Fruit fly (Drosophila melanogaster) whole organism, embryonic: ENCODE results near the gene RluA-1.

ENCODE experiments used
- BtbVII ChIP-seq: fragments of 200-800 bp; sonication (Bioruptor generic); optimal IDR thresholded peaks from 3 replicates; lab custom pipeline; 2017; ENCODE audit warnings: missing biosample characterization, mild to moderate bottlenecking, missing genetic modification characterization
- CG11695 ChIP-seq: fragments of 200-800 bp; sonication (Bioruptor generic); IDR thresholded peaks from 3 replicates; pipeline ENCODE4 v1.3.6; 2022; ENCODE audit warnings: missing biosample characterization, missing genetic modification characterization
- CG1233 ChIP-seq: fragments of 200-800 bp; sonication (Bioruptor generic); optimal IDR thresholded peaks from 4 replicates; lab custom pipeline; 2018; ENCODE audit warnings: missing biosample characterization, mild to moderate bottlenecking, missing genetic modification characterization
- CG13296 ChIP-seq: fragments of 200-800 bp; sonication (Bioruptor generic); optimal IDR thresholded peaks from 3 replicates; lab custom pipeline; 2018; ENCODE audit warnings: missing biosample characterization, mild to moderate bottlenecking, missing genetic modification characterization
- CG14710 ChIP-seq: fragments of 200-800 bp; sonication (Bioruptor generic); optimal IDR thresholded peaks from 3 replicates; lab custom pipeline; 2019; ENCODE audit warnings: missing biosample characterization, mild to moderate bottlenecking, missing genetic modification characterization, moderate library complexity
- CG17612 ChIP-seq: fragments of 200-800 bp; sonication (Bioruptor generic); IDR thresholded peaks from 2 replicates; pipeline ENCODE4 v1.3.6; 2022; ENCODE audit warnings: missing biosample characterization, missing genetic modification characterization
- CG2116 ChIP-seq: fragments of 200-800 bp; sonication (Bioruptor generic); optimal IDR thresholded peaks from 3 replicates; lab custom pipeline; 2018; ENCODE audit warnings: missing biosample characterization, mild to moderate bottlenecking, missing genetic modification characterization
- CG34376 ChIP-seq: fragments of 200-800 bp; sonication (Bioruptor generic); optimal IDR thresholded peaks from 2 replicates; lab custom pipeline; 2018; ENCODE audit warnings: missing biosample characterization, mild to moderate bottlenecking, missing genetic modification characterization
- CG4282 ChIP-seq: fragments of 200-800 bp; sonication (Bioruptor generic); optimal IDR thresholded peaks from 2 replicates; lab custom pipeline; 2016; ENCODE audit warnings: missing biosample characterization, missing genetic modification characterization
- CG4854 ChIP-seq: fragments of 200-800 bp; sonication (Bioruptor generic); optimal IDR thresholded peaks from 2 replicates; lab custom pipeline; 2016; ENCODE audit warnings: missing biosample characterization, missing genetic modification characterization, inconsistent platforms
- CG6254 ChIP-seq: fragments of 200-800 bp; sonication (Bioruptor generic); optimal IDR thresholded peaks from 3 replicates; lab custom pipeline; 2017; ENCODE audit warnings: mild to moderate bottlenecking, missing biosample characterization, missing genetic modification reagents, missing genetic modification characterization
- CG6791 ChIP-seq: fragments of 200-800 bp; sonication (Bioruptor generic); IDR thresholded peaks from 3 replicates; pipeline ENCODE4 v1.3.6; 2022; ENCODE audit warnings: missing biosample characterization, missing genetic modification characterization; ENCODE audit not compliant: partially characterized antibody
- CG6854 ChIP-seq: fragments of 200-800 bp; sonication (Bioruptor generic); optimal IDR thresholded peaks from 3 replicates; lab custom pipeline; 2017; ENCODE audit warnings: missing biosample characterization, mild to moderate bottlenecking, missing genetic modification characterization
- CG7372 ChIP-seq: fragments of 200-800 bp; sonication (Bioruptor generic); IDR thresholded peaks from 2 replicates; pipeline ENCODE4 v1.3.6; 2022; ENCODE audit warnings: missing biosample characterization, missing genetic modification characterization
- CG8089 ChIP-seq: fragments of 200-800 bp; sonication (Bioruptor generic); optimal IDR thresholded peaks from 3 replicates; lab custom pipeline; 2016; ENCODE audit warnings: missing biosample characterization, missing genetic modification characterization
- CG8388 ChIP-seq: fragments of 200-800 bp; sonication (Bioruptor generic); optimal IDR thresholded peaks from 2 replicates; lab custom pipeline; 2019; ENCODE audit warnings: missing biosample characterization, mild to moderate bottlenecking, missing genetic modification characterization, moderate library complexity
- CG9876 ChIP-seq: fragments of 200-800 bp; sonication (Bioruptor generic); optimal IDR thresholded peaks from 2 replicates; lab custom pipeline; 2016; ENCODE audit warnings: missing biosample characterization, missing genetic modification characterization
- D ChIP-seq, 2 experiments: fragments of 200-800 bp in 1 of 2; fragments of >200 bp in 1 of 2; sonication (Bioruptor generic) in 1 of 2; optimal IDR thresholded peaks; 2 replicates in 1 of 2; 3 replicates in 1 of 2; lab custom pipeline; 2017; ENCODE audit warnings: mild to moderate bottlenecking in 1 of 2, missing biosample characterization in 1 of 2, missing genetic modification characterization in 1 of 2, missing genetic modification reagents in 1 of 2
- Dip2 ChIP-seq: fragments of 200-800 bp; sonication (Bioruptor generic); IDR thresholded peaks from 2 replicates; pipeline ENCODE4 v1.3.6; 2022; ENCODE audit warnings: missing biosample characterization, missing genetic modification characterization
- Dref ChIP-seq: fragments of 200-800 bp; sonication (Bioruptor generic); IDR thresholded peaks from 2 replicates; pipeline ENCODE4 v1.3.6; 2022; ENCODE audit warnings: missing biosample characterization, missing genetic modification characterization
- Fer1 ChIP-seq: fragments of 200-800 bp; sonication (Bioruptor generic); optimal IDR thresholded peaks from 2 replicates; lab custom pipeline; 2017; ENCODE audit warnings: missing biosample characterization, mild to moderate bottlenecking, missing genetic modification characterization
- H15 ChIP-seq: fragments of 200-800 bp; sonication (Bioruptor generic); IDR thresholded peaks from 3 replicates; pipeline ENCODE4 v1.3.6; 2022; ENCODE audit warnings: missing biosample characterization, missing genetic modification characterization
- HLH4C ChIP-seq: fragments of 200-800 bp; sonication (Bioruptor generic); IDR thresholded peaks from 3 replicates; pipeline ENCODE4 v1.3.6; 2022; ENCODE audit warnings: missing biosample characterization, missing genetic modification characterization; ENCODE audit not compliant: partially characterized antibody
- MTF-1 ChIP-seq: fragments of 200-800 bp; sonication (Bioruptor generic); optimal IDR thresholded peaks from 2 replicates; lab custom pipeline; 2018; ENCODE audit warnings: missing biosample characterization, mild to moderate bottlenecking, missing genetic modification characterization, borderline replicate concordance
- Side ChIP-seq: fragments of 200-800 bp; sonication (Bioruptor generic); optimal IDR thresholded peaks from 2 replicates; lab custom pipeline; 2016; ENCODE audit warnings: missing biosample characterization, missing genetic modification characterization
- ara ChIP-seq: fragments of 200-800 bp; sonication (Bioruptor generic); IDR thresholded peaks from 2 replicates; pipeline ENCODE4 v1.3.6; 2022; ENCODE audit warnings: missing biosample characterization, missing genetic modification characterization
- ato ChIP-seq: fragments of 200-800 bp; sonication (Bioruptor generic); IDR thresholded peaks from 2 replicates; pipeline ENCODE4 v1.3.6; 2022; ENCODE audit warnings: missing biosample characterization, missing genetic modification characterization; ENCODE audit not compliant: partially characterized antibody
- cad ChIP-seq: fragments of >200 bp; optimal IDR thresholded peaks from 2 replicates; lab custom pipeline; 2017; ENCODE audit warnings: missing biosample characterization, missing genetic modification characterization
- chn ChIP-seq: fragments of 200-800 bp; sonication (Bioruptor generic); optimal IDR thresholded peaks from 2 replicates; lab custom pipeline; 2016; ENCODE audit warnings: missing biosample characterization, missing genetic modification characterization
- cwo ChIP-seq: fragments of 200-800 bp; sonication (Bioruptor generic); optimal IDR thresholded peaks from 3 replicates; lab custom pipeline; 2017; ENCODE audit warnings: missing biosample characterization, missing genetic modification characterization, mild to moderate bottlenecking, moderate library complexity, missing genetic modification reagents
- lov ChIP-seq, 2 experiments: fragments of 200-800 bp in 1 of 2; fragments of >200 bp in 1 of 2; sonication (Bioruptor generic) in 1 of 2; IDR thresholded peaks in 1 of 2; optimal IDR thresholded peaks in 1 of 2; 2 replicates in 1 of 2; 3 replicates in 1 of 2; pipeline versions ENCODE4 v1.3.6 to Lab custom; 2017 to 2022; ENCODE audit warnings: missing biosample characterization in 1 of 2, missing genetic modification characterization in 1 of 2
- mam ChIP-seq: fragments of 200-800 bp; sonication (Bioruptor generic); optimal IDR thresholded peaks from 3 replicates; lab custom pipeline; 2016; ENCODE audit warnings: missing biosample characterization, missing genetic modification characterization
- mld ChIP-seq: fragments of 200-800 bp; sonication (Bioruptor generic); IDR thresholded peaks from 3 replicates; pipeline ENCODE4 v1.3.6; 2022; ENCODE audit warnings: missing biosample characterization, missing genetic modification characterization; ENCODE audit not compliant: partially characterized antibody
- odd ChIP-seq: fragments of 200-800 bp; sonication (Bioruptor generic); optimal IDR thresholded peaks from 2 replicates; lab custom pipeline; 2017; ENCODE audit warnings: missing biosample characterization, mild to moderate bottlenecking, missing genetic modification characterization
- otp ChIP-seq: fragments of 200-800 bp; sonication (Bioruptor generic); IDR thresholded peaks from 3 replicates; pipeline ENCODE4, ENCODE4 v1.3.6; 2022; ENCODE audit warnings: missing biosample characterization, missing genetic modification characterization
- pan ChIP-seq, 4 experiments: fragments of >200 bp in 3 of 4; fragments of 200-800 bp in 1 of 4; sonication (Bioruptor generic) in 1 of 4; optimal IDR thresholded peaks in 3 of 4; IDR thresholded peaks in 1 of 4; 2 replicates each; pipeline versions ENCODE4 v1.3.6 to Lab custom; 2017 to 2022; ENCODE audit warnings: missing biosample characterization in 2 of 4, missing genetic modification characterization in 2 of 4, mixed read lengths in 1 of 4
- prd ChIP-seq, 3 experiments: fragments of >200 bp in 2 of 3; fragments of 200-800 bp in 1 of 3; sonication (Bioruptor generic) in 1 of 3; optimal IDR thresholded peaks in 2 of 3; IDR thresholded peaks in 1 of 3; 2 replicates in 2 of 3; 3 replicates in 1 of 3; pipeline versions ENCODE4 v1.3.6 to Lab custom; 2017 to 2022; ENCODE audit warnings: missing biosample characterization in 1 of 3, missing genetic modification characterization in 1 of 3
- row ChIP-seq: fragments of 200-800 bp; sonication (Bioruptor generic); IDR thresholded peaks from 3 replicates; pipeline ENCODE4 v1.3.6; 2022; ENCODE audit warnings: missing biosample characterization, missing genetic modification characterization
- schlank ChIP-seq: fragments of 200-800 bp; sonication (Bioruptor generic); optimal IDR thresholded peaks from 2 replicates; lab custom pipeline; 2018; ENCODE audit warnings: missing biosample characterization, mild to moderate bottlenecking, missing genetic modification characterization
- scrt ChIP-seq: fragments of 200-800 bp; sonication (Bioruptor generic); optimal IDR thresholded peaks from 2 replicates; lab custom pipeline; 2018; ENCODE audit warnings: missing biosample characterization, mild to moderate bottlenecking, missing genetic modification characterization, moderate library complexity
- sd ChIP-seq: fragments of 200-800 bp; sonication (Bioruptor generic); optimal IDR thresholded peaks from 3 replicates; lab custom pipeline; 2018; ENCODE audit warnings: missing biosample characterization, mild to moderate bottlenecking, missing genetic modification characterization, moderate library complexity
- seq ChIP-seq: fragments of 200-800 bp; sonication (Bioruptor generic); IDR thresholded peaks from 2 replicates; pipeline ENCODE4 v1.3.6; 2022; ENCODE audit warnings: missing biosample characterization, missing genetic modification characterization
- slou ChIP-seq: fragments of 200-800 bp; sonication (Bioruptor generic); optimal IDR thresholded peaks from 3 replicates; lab custom pipeline; 2016; ENCODE audit warnings: missing biosample characterization, missing genetic modification characterization
- trem ChIP-seq: fragments of 200-800 bp; optimal IDR thresholded peaks from 3 replicates; lab custom pipeline; 2019; ENCODE audit warnings: missing biosample characterization, mild to moderate bottlenecking, missing genetic modification characterization, moderate library complexity
- trh ChIP-seq: fragments of 200-800 bp; sonication (Bioruptor generic); optimal IDR thresholded peaks from 2 replicates; lab custom pipeline; 2016; ENCODE audit warnings: missing biosample characterization, missing genetic modification characterization
- yki ChIP-seq: fragments of >200 bp; optimal IDR thresholded peaks from 3 replicates; lab custom pipeline; 2018
- zf30C ChIP-seq: fragments of 200-800 bp; sonication (Bioruptor generic); optimal IDR thresholded peaks from 3 replicates; lab custom pipeline; 2018; ENCODE audit warnings: missing biosample characterization, mild to moderate bottlenecking, missing genetic modification characterization

The RluA-1 gene

DNA sequence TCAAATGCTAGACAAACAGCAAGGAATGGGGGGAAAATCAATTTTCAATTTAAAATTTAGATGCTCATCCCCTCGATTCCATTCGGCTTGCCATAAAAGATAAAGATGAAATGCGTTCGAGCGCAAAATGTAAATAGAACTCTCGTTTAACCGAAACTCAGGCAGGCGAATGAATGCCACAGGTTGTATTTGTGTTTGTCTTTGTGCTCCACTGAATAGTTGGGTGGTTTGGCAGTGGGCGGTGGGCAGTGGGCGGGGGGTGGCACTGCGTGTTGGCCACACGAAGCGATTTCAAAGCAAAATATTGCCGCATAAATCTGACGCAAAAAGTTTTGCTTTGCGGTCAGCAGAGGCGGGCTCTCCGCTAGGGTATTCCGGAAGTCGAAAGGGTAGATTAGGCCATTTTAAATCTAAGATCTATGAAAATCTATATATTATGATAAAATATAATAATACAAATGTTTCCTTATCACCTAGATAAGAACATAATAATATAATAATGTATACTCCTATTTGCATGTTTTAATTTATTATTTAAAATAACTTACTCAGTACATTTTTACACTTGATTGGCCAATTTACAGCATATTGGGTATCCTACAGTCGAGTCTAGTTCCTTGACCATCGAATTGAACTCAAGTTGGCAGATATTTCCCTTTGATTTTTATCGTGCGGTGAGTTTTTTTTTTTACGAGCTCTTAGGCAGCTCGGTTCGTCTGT, 48.2 kb upstream of the RluA-1 start (continued):
- TF ChIP-seq CG7372 (GFP tag; lab: Robert Waterston, UW) = 0 out of 2 replicates have a peak, but pooled peaks have one; percentile 30
- TF ChIP-seq Fer1 (GFP tag; lab: Kevin White, UChicago) = peak; percentile 63
- peak; percentile 27 for TF ChIP-seq trh (GFP tag; lab: Kevin White, UChicago)
- TF ChIP-seq HLH4C = peak; percentile 39; the same call in 1 of the 3 replicates
- peak; percentile 13 for TF ChIP-seq CG14710
- no peak for TF ChIP-seq prd (optimal IDR thresholded peaks at IDR 0.05; lab: Kevin White, UChicago)
- peak; percentile 71; the same call in 2 of the 3 replicates for TF ChIP-seq prd (GFP tag; IDR thresholded peaks at IDR 0.05; lab: Robert Waterston, UW)
- TF ChIP-seq otp (GFP tag; lab: Robert Waterston, UW) = no peak
- TF ChIP-seq seq = no peak; the same call in 1 of the 2 replicates
- peak; percentile 21 for TF ChIP-seq CG8388
- peak in 1 of 2 experiments; percentile 4 for TF ChIP-seq pan (optimal IDR thresholded peaks at IDR 0.05; lab: Kevin White, UChicago)
- TF ChIP-seq pan (GFP tag; optimal IDR thresholded peaks at IDR 0.05 in 1 of 2, IDR thresholded peaks at IDR 0.05 in 1 of 2) = peak in 1 of 2 experiments; percentile 74
- TF ChIP-seq slou (GFP tag; lab: Kevin White, UChicago) = peak; percentile 15
- peak; percentile 61 for TF ChIP-seq ara
- no peak for TF ChIP-seq cad (GFP tag; lab: Kevin White, UChicago)
- TF ChIP-seq MTF-1 (GFP tag; lab: Kevin White, UChicago) = no peak
- TF ChIP-seq sd = peak; percentile 6
- TF ChIP-seq mld = no peak
- TF ChIP-seq Side (GFP tag; lab: Kevin White, UChicago) = no peak
- no peak for TF ChIP-seq Dref (GFP tag; lab: Robert Waterston, UW)
- TF ChIP-seq CG9876 (GFP tag; lab: Kevin White, UChicago) = no peak
- 0 out of 2 replicates have a peak, but pooled peaks have one; percentile 26 for TF ChIP-seq Dip2 (GFP tag; lab: Robert Waterston, UW)
- no peak for TF ChIP-seq schlank (tag; lab: Kevin White, UChicago)
- TF ChIP-seq CG13296 = peak; percentile 50
- no peak for TF ChIP-seq zf30C (GFP tag; lab: Kevin White, UChicago)
- no peak for TF ChIP-seq CG17612
- 0 out of 3 replicates have a peak, but pooled peaks have one; percentile 33 for TF ChIP-seq H15 (GFP tag; lab: Robert Waterston, UW)
- peak; percentile 14 for TF ChIP-seq CG6854
- TF ChIP-seq cwo = peak; percentile 66
- TF ChIP-seq chn (GFP tag; lab: Kevin White, UChicago) = no peak
- TF ChIP-seq CG8089 (GFP tag; lab: Kevin White, UChicago) = no peak
- TF ChIP-seq CG11695 (GFP tag; lab: Robert Waterston, UW) = peak; percentile 45; the same call in 1 of the 3 replicates
- TF ChIP-seq ato (GFP tag; lab: Robert Waterston, UW) = no peak
- no peak for TF ChIP-seq CG6254 (GFP tag; lab: Kevin White, UChicago)
- no peak for TF ChIP-seq D (optimal IDR thresholded peaks at IDR 0.05; lab: Kevin White, UChicago)
- peak; percentile 38 for TF ChIP-seq D (GFP tag; optimal IDR thresholded peaks at IDR 0.05; lab: Kevin White, UChicago)
- TF ChIP-seq CG6791 = no peak
- TF ChIP-seq BtbVII (GFP tag; lab: Kevin White, UChicago) = peak; percentile 56
- no peak for TF ChIP-seq CG4854
- no peak for TF ChIP-seq CG4282 (GFP tag; lab: Kevin White, UChicago)
- no peak for TF ChIP-seq mam
- TF ChIP-seq CG34376 = no peak
- no peak for TF ChIP-seq lov (optimal IDR thresholded peaks at IDR 0.05; lab: Kevin White, UChicago)
- no peak for TF ChIP-seq lov (GFP tag; IDR thresholded peaks at IDR 0.05; lab: Robert Waterston, UW)
- peak; percentile 84 for TF ChIP-seq row (GFP tag; lab: Robert Waterston, UW)
- peak; percentile 5 for TF ChIP-seq CG2116 (GFP tag; lab: Kevin White, UChicago)
- peak; percentile 55 for TF ChIP-seq CG1233 (GFP tag; lab: Kevin White, UChicago)
- TF ChIP-seq yki (lab: Kevin White, UChicago) = no peak
- peak; percentile 85 for TF ChIP-seq scrt
- TF ChIP-seq odd (GFP tag; lab: Kevin White, UChicago) = peak; percentile 50
- TF ChIP-seq trem (tag; lab: Kevin White, UChicago) = no peak
